Fruit fly (Drosophila melanogaster): Measurements from ENCODE around the gene Vha26.
A peak's percentile ranks its signal among the peaks of the same experiment; 100 is the strongest.

Vha26 gene

dm6 chr3R:5606477-5606876, 14.9 kb downstream of the Vha26 start, which contains the start of gene asl (continued):
- TF ChIP-seq CG15514 (GFP tag; optimal IDR thresholded peaks at IDR 0.05): peak; percentile 71
- TF ChIP-seq HmgZ (tag; optimal IDR thresholded peaks at IDR 0.05): peak; percentile 76
- no peak for TF ChIP-seq dimm (GFP tag; IDR thresholded peaks at IDR 0.05)
- peak; percentile 51 for TF ChIP-seq zfh2 (GFP tag; optimal IDR thresholded peaks at IDR 0.05)
- peak; percentile 79 for TF ChIP-seq Rfx (GFP tag; IDR thresholded peaks at IDR 0.05)
- TF ChIP-seq ro (GFP tag; IDR thresholded peaks at IDR 0.05): no peak
- TF ChIP-seq odd (GFP tag; optimal IDR thresholded peaks at IDR 0.05): no peak
- no peak for TF ChIP-seq unc-4 (GFP tag; IDR thresholded peaks at IDR 0.05; ENCODE audit: partially characterized antibody)
- TF ChIP-seq her (GFP tag; optimal IDR thresholded peaks at IDR 0.05): no peak
- TF ChIP-seq Ets97D (GFP tag; optimal IDR thresholded peaks at IDR 0.05): peak; percentile 66
- peak; percentile 60 for TF ChIP-seq Fer3 (tag; optimal IDR thresholded peaks at IDR 0.05)
- TF ChIP-seq ems (GFP tag; optimal IDR thresholded peaks at IDR 0.05): peak; percentile 52
- no peak for TF ChIP-seq slp2 (GFP tag; optimal IDR thresholded peaks at IDR 0.05)
- peak; percentile 48 for TF ChIP-seq CG2202 (tag; optimal IDR thresholded peaks at IDR 0.05)
- TF ChIP-seq CG34224 (GFP tag; IDR thresholded peaks at IDR 0.05; ENCODE audit: partially characterized antibody): no peak
- TF ChIP-seq D (optimal IDR thresholded peaks at IDR 0.05): no peak
- TF ChIP-seq D (GFP tag; optimal IDR thresholded peaks at IDR 0.05): peak; percentile 44
- peak; percentile 79 for TF ChIP-seq CG13424 (tag; optimal IDR thresholded peaks at IDR 0.05)
- TF ChIP-seq Nf-YB (GFP tag; optimal IDR thresholded peaks at IDR 0.05): peak; percentile 33
- peak; percentile 7 for TF ChIP-seq emc (GFP tag; optimal IDR thresholded peaks at IDR 0.05)
- no peak for TF ChIP-seq gcm2 (GFP tag; optimal IDR thresholded peaks at IDR 0.05)
- peak; percentile 17 for TF ChIP-seq CG10654 (GFP tag; optimal IDR thresholded peaks at IDR 0.05)
- TF ChIP-seq CG30431 (GFP tag; optimal IDR thresholded peaks at IDR 0.05): no peak
- TF ChIP-seq Lpt (GFP tag; optimal IDR thresholded peaks at IDR 0.05): no peak
- no peak for TF ChIP-seq CG2889 (GFP tag; IDR thresholded peaks at IDR 0.05)
- no peak for TF ChIP-seq da (GFP tag; optimal IDR thresholded peaks at IDR 0.05)
- 0 out of 4 replicates have a peak, but pooled peaks have one; percentile 58 for TF ChIP-seq chinmo (GFP tag; IDR thresholded peaks at IDR 0.05; ENCODE audit: partially characterized antibody)
- TF ChIP-seq CG2120 (GFP tag; optimal IDR thresholded peaks at IDR 0.05): peak; percentile 71
- TF ChIP-seq pb (GFP tag; optimal IDR thresholded peaks at IDR 0.05): peak; percentile 14
- peak; percentile 88 for TF ChIP-seq CG14710 (tag; optimal IDR thresholded peaks at IDR 0.05)
- peak; percentile 60 for TF ChIP-seq Oli (tag; optimal IDR thresholded peaks at IDR 0.05)
- peak; percentile 41 for TF ChIP-seq CG15479 (GFP tag; optimal IDR thresholded peaks at IDR 0.05)
- TF ChIP-seq CG2199 (GFP tag; IDR thresholded peaks at IDR 0.05): 0 out of 3 replicates have a peak, but pooled peaks have one; percentile 20
- no peak for TF ChIP-seq CG4360 (GFP tag; IDR thresholded peaks at IDR 0.05)
- no peak for TF ChIP-seq cad (GFP tag; optimal IDR thresholded peaks at IDR 0.05)
- peak; percentile 15 for TF ChIP-seq CG11723 (GFP tag; optimal IDR thresholded peaks at IDR 0.05)
- TF ChIP-seq sob (GFP tag; IDR thresholded peaks at IDR 0.05): peak; percentile 48; the same call in 1 of the 2 replicates
- peak; percentile 33 for TF ChIP-seq CG8944 (GFP tag; optimal IDR thresholded peaks at IDR 0.05)
- TF ChIP-seq Xbp1 (GFP tag; optimal IDR thresholded peaks at IDR 0.05): peak; percentile 69
- no peak for TF ChIP-seq HLH4C (GFP tag; IDR thresholded peaks at IDR 0.05; ENCODE audit: partially characterized antibody)
- TF ChIP-seq CG18599 (GFP tag; optimal IDR thresholded peaks at IDR 0.05): no peak
- TF ChIP-seq D19B (GFP tag; optimal IDR thresholded peaks at IDR 0.05): no peak
- TF ChIP-seq Camta (GFP tag; optimal IDR thresholded peaks at IDR 0.05): peak; percentile 56
- TF ChIP-seq CG15011 (GFP tag; optimal IDR thresholded peaks at IDR 0.05): no peak
- peak; percentile 82 for TF ChIP-seq trem (tag; optimal IDR thresholded peaks at IDR 0.05)
- no peak for TF ChIP-seq Sox102F (GFP tag; optimal IDR thresholded peaks at IDR 0.05)
- TF ChIP-seq CG17829 (tag; optimal IDR thresholded peaks at IDR 0.05): peak; percentile 85
- no peak for TF ChIP-seq Blimp-1 (GFP tag; optimal IDR thresholded peaks at IDR 0.05)
- peak; percentile 37; the same call in 1 of the 3 replicates for TF ChIP-seq CG14050 (GFP tag; IDR thresholded peaks at IDR 0.05)
- TF ChIP-seq slbo (GFP tag; IDR thresholded peaks at IDR 0.05): peak; percentile 62
- peak; percentile 47 for TF ChIP-seq CG6272 (GFP tag; IDR thresholded peaks at IDR 0.05)

All from whole organism, embryonic.